Worm (Caenorhabditis elegans) whole organism, young adult: ENCODE measurements around the gene dct-17.

Experiments used
- B0035.1 ChIP-seq: sonication (generic microtip); optimal IDR thresholded peaks from 2 replicates; lab custom pipeline; 2016; ENCODE audit warnings: missing genetic modification characterization, mild to moderate bottlenecking, missing compliant biosample characterization, missing genotype, missing genetic modification reagents
- Y53F4B.3 ChIP-seq: fragments of 200-800 bp; sonication (Bioruptor generic); IDR thresholded peaks from 2 replicates; pipeline ENCODE4 v1.3.6; 2022; ENCODE audit warnings: missing genetic modification reagents, missing genetic modification characterization, missing compliant biosample characterization
- attf-6 ChIP-seq: fragments of 200-800 bp; sonication (Bioruptor generic); IDR thresholded peaks from 2 replicates; pipeline ENCODE4 v1.3.6; 2022; ENCODE audit warnings: missing genetic modification reagents, missing genetic modification characterization, missing compliant biosample characterization
- efl-1 ChIP-seq: fragments of 150-350 bp; optimal IDR thresholded peaks from 2 replicates; lab custom pipeline; 2014; ENCODE audit warnings: missing biosample characterization, missing genetic modification reagents, missing genetic modification characterization
- lin-35 ChIP-seq, 3 experiments: fragments of 150-350 bp in 2 of 3; sonication (generic microtip) in 1 of 3; optimal IDR thresholded peaks; 2 replicates each; lab custom pipeline; 2014 to 2018; ENCODE audit warnings: missing biosample characterization in 3 of 3, missing genetic modification characterization in 3 of 3, missing genetic modification reagents in 3 of 3
- lin-54 ChIP-seq: fragments of 200-800 bp; sonication (Bioruptor generic); optimal IDR thresholded peaks from 2 replicates; lab custom pipeline; 2018; ENCODE audit warnings: mild to moderate bottlenecking, missing genetic modification characterization, missing compliant biosample characterization
- mxl-1 ChIP-seq: sonication (generic microtip); optimal IDR thresholded peaks from 2 replicates; lab custom pipeline; 2016; ENCODE audit warnings: missing genetic modification characterization, missing compliant biosample characterization
- nhr-179 ChIP-seq: sonication (generic microtip); optimal IDR thresholded peaks from 2 replicates; lab custom pipeline; 2016; ENCODE audit warnings: mild to moderate bottlenecking, missing genetic modification characterization, missing compliant biosample characterization
- nhr-90 ChIP-seq: sonication (generic microtip); optimal IDR thresholded peaks from 2 replicates; lab custom pipeline; 2016; ENCODE audit warnings: missing genotype, mild to moderate bottlenecking, missing genetic modification characterization, missing compliant biosample characterization
- pha-4 ChIP-seq: fragments of 150-350 bp; sonication (generic microtip); optimal IDR thresholded peaks from 2 replicates; lab custom pipeline; 2014; ENCODE audit warnings: missing biosample characterization, missing genetic modification reagents, missing genetic modification characterization
- unc-62 ChIP-seq: fragments of 150-350 bp; optimal IDR thresholded peaks from 2 replicates; lab custom pipeline; 2014; ENCODE audit warnings: missing biosample characterization, missing genetic modification reagents, missing genetic modification characterization

DNA sequence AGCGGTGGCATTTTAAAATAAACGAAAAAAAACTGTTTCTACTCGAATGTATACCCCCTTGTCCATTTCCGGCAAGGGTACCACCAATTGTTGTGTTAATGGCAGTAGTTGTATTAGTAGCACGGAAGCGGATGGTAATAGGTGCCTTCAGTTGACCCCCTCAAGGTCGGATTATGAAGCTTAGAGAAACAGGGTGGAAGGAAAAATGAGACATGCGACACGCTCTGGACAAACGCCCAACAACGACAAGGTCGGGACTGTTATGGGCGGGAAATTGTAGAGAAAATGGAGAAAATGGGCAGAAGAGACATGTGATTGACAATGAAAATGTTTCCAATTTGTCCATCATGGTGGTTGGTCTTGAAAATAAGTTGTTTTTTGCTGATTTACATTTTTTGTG is 26.6 kb downstream of the dct-17 start, which contains the start of gene T01D3.3:
- TF ChIP-seq attf-6 (no peak), mxl-1 (tag; lab: Kevin White, UChicago) (no peak), B0035.1 (tag; lab: Kevin White, UChicago) (no peak), nhr-179 (tag; lab: Kevin White, UChicago) (no peak), Y53F4B.3 (no peak), nhr-90 (no peak), unc-62 (GFP tag; lab: Kevin White, UChicago) (no peak), lin-35 (GFP tag; optimal IDR thresholded peaks at IDR 0.05; lab: Kevin White, UChicago) (no peak), lin-54 (no peak), efl-1 (GFP tag; lab: Kevin White, UChicago) (no peak), pha-4 (tag; lab: Kevin White, UChicago) (no peak)
